Fruit fly (Drosophila melanogaster): Measurements from ENCODE around the gene CG15739.

Gene CG15739

DNA sequence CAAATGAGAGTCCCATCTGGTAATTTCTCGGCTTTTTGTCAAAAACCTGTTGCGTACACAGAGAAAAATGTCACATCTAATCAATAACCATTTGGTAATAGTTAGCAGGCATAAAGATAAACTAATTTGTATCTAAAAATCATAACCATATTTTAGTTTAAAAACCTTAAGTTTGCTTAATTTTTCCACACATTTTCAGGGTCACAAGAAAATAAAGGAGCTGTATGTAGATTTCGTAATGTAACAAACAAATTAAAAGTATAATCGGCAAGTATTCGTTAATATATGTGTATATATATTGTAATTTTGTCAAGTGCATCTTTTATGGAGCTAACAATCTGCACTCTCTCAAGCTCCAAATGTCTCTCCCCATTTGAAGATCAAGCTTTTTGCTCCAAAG, 47.8 kb downstream of the CG15739 start:
- TF ChIP-seq br (optimal IDR thresholded peaks at IDR 0.05) (no peak), gsb-n (tag; optimal IDR thresholded peaks at IDR 0.05) (peak; percentile 84), CG14050 (GFP tag; IDR thresholded peaks at IDR 0.05) (peak; percentile 84), CG10979 (tag; optimal IDR thresholded peaks at IDR 0.05) (peak; percentile 92), CG30020 (tag; optimal IDR thresholded peaks at IDR 0.05) (peak; percentile 72), zf30C (GFP tag; optimal IDR thresholded peaks at IDR 0.05) (peak; percentile 78), dati (GFP tag; IDR thresholded peaks at IDR 0.05) (0 out of 2 replicates have a peak, but pooled peaks have one; percentile 16), Antp (GFP tag; optimal IDR thresholded peaks at IDR 0.05) (peak; percentile 53), Atf-2 (GFP tag; optimal IDR thresholded peaks at IDR 0.05) (peak; percentile 69), oc (tag; optimal IDR thresholded peaks at IDR 0.05) (peak; percentile 91), wor (GFP tag; IDR thresholded peaks at IDR 0.05) (peak; percentile 83), CG4282 (GFP tag; optimal IDR thresholded peaks at IDR 0.05) (no peak), CG15601 (tag; optimal IDR thresholded peaks at IDR 0.05) (peak; percentile 91), H2.0 (GFP tag; IDR thresholded peaks at IDR 0.05) (peak; percentile 73), B-H1 (GFP tag; IDR thresholded peaks at IDR 0.05) (peak; percentile 79), gem (tag; optimal IDR thresholded peaks at IDR 0.05) (peak; percentile 95), sob (GFP tag; IDR thresholded peaks at IDR 0.05) (peak; percentile 90), Sox100B (GFP tag; optimal IDR thresholded peaks at IDR 0.05) (peak; percentile 91), Dfd (GFP tag; optimal IDR thresholded peaks at IDR 0.05) (no peak), Poxn (GFP tag; IDR thresholded peaks at IDR 0.05) (0 out of 2 replicates have a peak, but pooled peaks have one; percentile 44), CG11085 (GFP tag; IDR thresholded peaks at IDR 0.05) (peak; percentile 59; the same call in 1 of the 2 replicates), Six4 (GFP tag; optimal IDR thresholded peaks at IDR 0.05) (peak; percentile 81), hth (optimal IDR thresholded peaks at IDR 0.05) (no peak), HLH3B (GFP tag; IDR thresholded peaks at IDR 0.05) (peak; percentile 87), CG8089 (GFP tag; optimal IDR thresholded peaks at IDR 0.05) (peak; percentile 42), CG15269 (tag; optimal IDR thresholded peaks at IDR 0.05) (peak; percentile 93), CG11247 (GFP tag; IDR thresholded peaks at IDR 0.05) (peak; percentile 80), klu (GFP tag; IDR thresholded peaks at IDR 0.05) (peak; percentile 81), H15 (GFP tag; IDR thresholded peaks at IDR 0.05) (peak; percentile 72), knrl (GFP tag; IDR thresholded peaks at IDR 0.05; ENCODE audit: partially characterized antibody) (no peak), CG6175 (GFP tag; IDR thresholded peaks at IDR 0.05) (peak; percentile 82; the same call in 2 of the 3 replicates), CG13624 (GFP tag; optimal IDR thresholded peaks at IDR 0.05) (peak; percentile 81), nmo (GFP tag; optimal IDR thresholded peaks at IDR 0.05) (peak; percentile 97), CG3838 (GFP tag; optimal IDR thresholded peaks at IDR 0.05) (peak; percentile 24), CG12236 (GFP tag; optimal IDR thresholded peaks at IDR 0.05) (peak; percentile 39), odd (GFP tag; optimal IDR thresholded peaks at IDR 0.05) (peak; percentile 82), zen (tag; optimal IDR thresholded peaks at IDR 0.05) (peak; percentile 76), slp2 (GFP tag; optimal IDR thresholded peaks at IDR 0.05) (peak; percentile 69), stwl (tag; optimal IDR thresholded peaks at IDR 0.05) (no peak), salm (tag; optimal IDR thresholded peaks at IDR 0.05) (peak; percentile 84), fd96Cb (tag; optimal IDR thresholded peaks at IDR 0.05) (peak; percentile 92), Spps (tag; optimal IDR thresholded peaks at IDR 0.05) (peak; percentile 84), CG30403 (GFP tag; optimal IDR thresholded peaks at IDR 0.05) (peak; percentile 93), en (GFP tag; optimal IDR thresholded peaks at IDR 0.05) (peak; percentile 30), Usf (GFP tag; optimal IDR thresholded peaks at IDR 0.05) (peak; percentile 68), Hmr (GFP tag; optimal IDR thresholded peaks at IDR 0.05) (peak; percentile 87), CG30431 (GFP tag; optimal IDR thresholded peaks at IDR 0.05) (peak; percentile 49), usp (GFP tag; optimal IDR thresholded peaks at IDR 0.05) (no peak), CG32772 (GFP tag; IDR thresholded peaks at IDR 0.05) (peak; percentile 84), pum (GFP tag; optimal IDR thresholded peaks at IDR 0.05) (peak; percentile 74), CG16863 (GFP tag; optimal IDR thresholded peaks at IDR 0.05) (peak; percentile 48), CG3407 (GFP tag; optimal IDR thresholded peaks at IDR 0.05) (peak; percentile 79), sug (tag; optimal IDR thresholded peaks at IDR 0.05) (peak; percentile 92)

Measured in whole organism, embryonic.